Worm (Caenorhabditis elegans) whole organism, L2 larva: ENCODE measurements around the gene C14B9.2.
A peak's percentile ranks its signal among the peaks of the same experiment; 100 is the strongest.

Experiments used
- C34F6.9 ChIP-seq: fragments of 150-350 bp; optimal IDR thresholded peaks from 2 replicates; lab custom pipeline; 2014; ENCODE audit warnings: missing biosample characterization, missing genetic modification characterization
- F13H6.1 ChIP-seq: sonication (generic microtip); optimal IDR thresholded peaks from 2 replicates; lab custom pipeline; 2016; ENCODE audit warnings: missing genetic modification characterization, missing compliant biosample characterization
- R02D3.7 ChIP-seq: fragments of 150-350 bp; optimal IDR thresholded peaks from 2 replicates; lab custom pipeline; 2014; ENCODE audit warnings: missing biosample characterization, missing genetic modification characterization
- alr-1 ChIP-seq: fragments of 150-350 bp; optimal IDR thresholded peaks from 2 replicates; lab custom pipeline; 2014; ENCODE audit warnings: missing biosample characterization, missing genetic modification characterization
- aly-2 ChIP-seq: fragments of 150-350 bp; optimal IDR thresholded peaks from 2 replicates; lab custom pipeline; 2014; ENCODE audit warnings: missing biosample characterization, missing genetic modification characterization
- ama-1 ChIP-seq: fragments of 150-350 bp; optimal IDR thresholded peaks from 2 replicates; lab custom pipeline; 2018; ENCODE audit warnings: inconsistent platforms
- blmp-1 ChIP-seq: sonication (generic microtip); optimal IDR thresholded peaks from 2 replicates; lab custom pipeline; 2017; ENCODE audit warnings: missing genetic modification characterization, mild to moderate bottlenecking, missing compliant biosample characterization, antibody characterized with exemption, moderate library complexity; ENCODE audit not compliant: insufficient read depth
- ceh-16 ChIP-seq: fragments of 150-350 bp; optimal IDR thresholded peaks from 2 replicates; lab custom pipeline; 2014; ENCODE audit warnings: missing biosample characterization, missing genetic modification characterization
- ceh-82 ChIP-seq: fragments of 150-350 bp; optimal IDR thresholded peaks from 2 replicates; lab custom pipeline; 2014; ENCODE audit warnings: missing biosample characterization, missing genetic modification characterization
- crh-2 ChIP-seq: sonication (generic microtip); optimal IDR thresholded peaks from 2 replicates; lab custom pipeline; 2017; ENCODE audit warnings: missing biosample characterization, missing genetic modification characterization
- dmd-4 ChIP-seq: sonication (generic microtip); optimal IDR thresholded peaks from 2 replicates; lab custom pipeline; 2017; ENCODE audit warnings: missing biosample characterization, missing genetic modification characterization
- elt-1 ChIP-seq: fragments of 150-350 bp; optimal IDR thresholded peaks from 2 replicates; lab custom pipeline; 2014; ENCODE audit warnings: missing biosample characterization, missing genetic modification characterization
- elt-3 ChIP-seq: sonication (generic microtip); optimal IDR thresholded peaks from 2 replicates; lab custom pipeline; 2017; ENCODE audit warnings: missing biosample characterization, missing genetic modification characterization
- fos-1 ChIP-seq: fragments of 150-350 bp; optimal IDR thresholded peaks from 2 replicates; lab custom pipeline; 2014; ENCODE audit warnings: missing biosample characterization, missing genetic modification characterization
- gmeb-1 ChIP-seq: fragments of 150-350 bp; optimal IDR thresholded peaks from 2 replicates; lab custom pipeline; 2014; ENCODE audit warnings: missing biosample characterization, missing genetic modification characterization
- lin-39 ChIP-seq: fragments of 150-350 bp; optimal IDR thresholded peaks from 2 replicates; lab custom pipeline; 2014; ENCODE audit warnings: missing biosample characterization, missing genetic modification reagents, missing genetic modification characterization
- mab-5 ChIP-seq: fragments of 150-350 bp; optimal IDR thresholded peaks from 2 replicates; lab custom pipeline; 2014; ENCODE audit warnings: missing biosample characterization, missing genetic modification characterization
- mbf-1 ChIP-seq: sonication (generic microtip); optimal IDR thresholded peaks from 2 replicates; lab custom pipeline; 2017; ENCODE audit warnings: missing biosample characterization, missing genetic modification characterization
- mdl-1 ChIP-seq, 2 experiments: fragments of 150-350 bp in 1 of 2; sonication (generic microtip) in 1 of 2; optimal IDR thresholded peaks; 2 replicates each; lab custom pipeline; 2017; ENCODE audit warnings: missing biosample characterization in 2 of 2, missing genetic modification characterization in 2 of 2
- nhr-10 ChIP-seq: sonication (generic microtip); optimal IDR thresholded peaks from 2 replicates; lab custom pipeline; 2017; ENCODE audit warnings: missing biosample characterization, missing genetic modification characterization
- nhr-11 ChIP-seq: fragments of 150-350 bp; optimal IDR thresholded peaks from 2 replicates; lab custom pipeline; 2014; ENCODE audit warnings: missing biosample characterization, missing genetic modification characterization
- nhr-129 ChIP-seq: fragments of 150-350 bp; optimal IDR thresholded peaks from 2 replicates; lab custom pipeline; 2014; ENCODE audit warnings: missing biosample characterization, missing genetic modification characterization
- nhr-23 ChIP-seq: fragments of 150-350 bp; optimal IDR thresholded peaks from 2 replicates; lab custom pipeline; 2014; ENCODE audit warnings: missing biosample characterization, missing genetic modification reagents, missing genetic modification characterization
- nhr-25 ChIP-seq: fragments of 150-350 bp; sonication (generic microtip); optimal IDR thresholded peaks from 3 replicates; lab custom pipeline; 2014; ENCODE audit warnings: missing biosample characterization, missing genetic modification characterization
- nhr-6 ChIP-seq: fragments of 150-350 bp; optimal IDR thresholded peaks from 2 replicates; lab custom pipeline; 2014; ENCODE audit warnings: missing biosample characterization, missing genetic modification characterization
- nhr-77 ChIP-seq: fragments of 150-350 bp; optimal IDR thresholded peaks from 2 replicates; lab custom pipeline; 2014; ENCODE audit warnings: missing biosample characterization, missing genetic modification characterization
- peb-1 ChIP-seq: fragments of 150-350 bp; optimal IDR thresholded peaks from 2 replicates; lab custom pipeline; 2014; ENCODE audit warnings: missing biosample characterization, missing genetic modification characterization
- sem-4 ChIP-seq: fragments of 150-350 bp; optimal IDR thresholded peaks from 2 replicates; lab custom pipeline; 2014; ENCODE audit warnings: missing biosample characterization, missing genetic modification reagents, missing genetic modification characterization
- sma-3 ChIP-seq: sonication (generic microtip); optimal IDR thresholded peaks from 2 replicates; lab custom pipeline; 2016; ENCODE audit warnings: missing genetic modification reagents, missing genetic modification characterization, missing compliant biosample characterization
- sma-9 ChIP-seq, 2 experiments: fragments of 150-350 bp in 1 of 2; sonication (generic microtip) in 1 of 2; optimal IDR thresholded peaks; 2 replicates each; lab custom pipeline; 2014 to 2016; ENCODE audit warnings: missing genetic modification characterization in 2 of 2, mild to moderate bottlenecking in 1 of 2, missing biosample characterization in 1 of 2, missing compliant biosample characterization in 1 of 2, missing genetic modification reagents in 1 of 2, moderate library complexity in 1 of 2
- snpc-4 ChIP-seq: fragments of 150-350 bp; optimal IDR thresholded peaks from 2 replicates; lab custom pipeline; 2014; ENCODE audit warnings: missing biosample characterization, missing genetic modification characterization
- unc-39 ChIP-seq: fragments of 150-350 bp; optimal IDR thresholded peaks from 2 replicates; lab custom pipeline; 2014; ENCODE audit warnings: missing biosample characterization, missing genetic modification characterization
- unc-62 ChIP-seq: fragments of 150-350 bp; optimal IDR thresholded peaks from 2 replicates; lab custom pipeline; 2014; ENCODE audit warnings: missing biosample characterization, missing genetic modification reagents, missing genetic modification characterization
- zag-1 ChIP-seq: fragments of 150-350 bp; optimal IDR thresholded peaks from 2 replicates; lab custom pipeline; 2014; ENCODE audit warnings: missing biosample characterization, missing genetic modification characterization
- ztf-11 ChIP-seq: sonication (generic microtip); optimal IDR thresholded peaks from 2 replicates; lab custom pipeline; 2017; ENCODE audit warnings: missing biosample characterization, missing genetic modification characterization
- ztf-4 ChIP-seq: fragments of 150-350 bp; optimal IDR thresholded peaks from 2 replicates; lab custom pipeline; 2014; ENCODE audit warnings: missing biosample characterization, missing genetic modification characterization

The C14B9.2 gene

ce11 chrIII:8164771-8165170 lies 31.3 kb downstream of the C14B9.2 start:
- TF ChIP-seq C34F6.9 (tag; lab: Kevin White, UChicago) (no peak), nhr-77 (tag; lab: Kevin White, UChicago) (no peak), fos-1 (no peak), snpc-4 (tag; lab: Kevin White, UChicago) (no peak), peb-1 (tag; lab: Kevin White, UChicago) (no peak), nhr-10 (tag; lab: Kevin White, UChicago) (no peak), R02D3.7 (tag; lab: Kevin White, UChicago) (no peak), mbf-1 (no peak)

DNA sequence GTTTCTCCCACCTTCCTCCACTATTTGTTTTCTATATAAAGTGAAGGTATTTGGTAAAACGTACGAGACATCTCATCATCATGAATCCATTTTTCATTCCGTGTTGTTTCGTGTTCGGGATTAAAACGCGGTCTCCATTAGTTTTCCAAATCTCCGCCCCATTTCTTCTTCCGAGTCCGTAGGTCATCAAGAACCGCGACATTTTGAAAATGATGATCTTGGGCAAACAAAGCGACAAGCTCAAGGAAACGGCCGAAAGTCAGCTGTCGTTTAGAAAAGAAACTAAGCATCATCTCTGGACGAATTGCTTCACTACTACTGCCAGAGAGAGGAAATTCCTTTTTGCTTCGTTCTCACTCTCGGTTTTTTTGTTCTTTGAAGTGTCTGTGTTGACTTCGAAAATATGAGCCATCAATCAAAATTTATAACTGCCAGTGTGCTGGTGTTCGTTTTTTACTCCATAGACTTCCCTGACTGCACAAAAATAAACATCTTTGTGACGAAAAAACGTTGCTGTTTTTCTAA lies 39.2 kb downstream of the C14B9.2 start:
- no peak for TF ChIP-seq peb-1 (tag; lab: Kevin White, UChicago)
- peak; percentile 12 for TF ChIP-seq nhr-129 (tag; lab: Kevin White, UChicago)
- TF ChIP-seq ztf-4 (tag; lab: Kevin White, UChicago), result no peak

- no peak for TF ChIP-seq crh-2 (tag; lab: Kevin White, UChicago)
- no peak for TF ChIP-seq blmp-1 (tag; lab: Kevin White, UChicago)
Observed at ce11 chrIII:8175263-8175662, 41.8 kb downstream of the C14B9.2 start.

ce11 chrIII:8176265-8176664 lies 42.8 kb downstream of the C14B9.2 start, which contains the start of gene C50C3.12:
Gene C50C3.12, plus strand, starts transcription at chrIII:8176565.
- TF ChIP-seq elt-1 (tag; lab: Kevin White, UChicago) (no peak), sma-9 (GFP tag; optimal IDR thresholded peaks at IDR 0.05; lab: Kevin White, UChicago) (no peak), sma-9 (tag; optimal IDR thresholded peaks at IDR 0.05; lab: Kevin White, UChicago) (no peak), sma-3 (GFP tag; lab: Kevin White, UChicago) (no peak), dmd-4 (tag; lab: Kevin White, UChicago) (no peak), nhr-25 (tag; lab: Kevin White, UChicago) (no peak), nhr-23 (tag; lab: Kevin White, UChicago) (no peak), nhr-11 (no peak), snpc-4 (tag; lab: Kevin White, UChicago) (no peak), ceh-16 (tag; lab: Kevin White, UChicago) (no peak), ztf-4 (tag; lab: Kevin White, UChicago) (no peak), gmeb-1 (no peak), fos-1 (no peak), elt-3 (tag; lab: Kevin White, UChicago) (no peak), unc-62 (GFP tag; lab: Kevin White, UChicago) (no peak), F13H6.1 (no peak), mab-5 (no peak), mdl-1 (tag; optimal IDR thresholded peaks at IDR 0.05; lab: Kevin White, UChicago) (no peak)
- TF ChIP-seq, all 48 proteins: peak for 0

DNA sequence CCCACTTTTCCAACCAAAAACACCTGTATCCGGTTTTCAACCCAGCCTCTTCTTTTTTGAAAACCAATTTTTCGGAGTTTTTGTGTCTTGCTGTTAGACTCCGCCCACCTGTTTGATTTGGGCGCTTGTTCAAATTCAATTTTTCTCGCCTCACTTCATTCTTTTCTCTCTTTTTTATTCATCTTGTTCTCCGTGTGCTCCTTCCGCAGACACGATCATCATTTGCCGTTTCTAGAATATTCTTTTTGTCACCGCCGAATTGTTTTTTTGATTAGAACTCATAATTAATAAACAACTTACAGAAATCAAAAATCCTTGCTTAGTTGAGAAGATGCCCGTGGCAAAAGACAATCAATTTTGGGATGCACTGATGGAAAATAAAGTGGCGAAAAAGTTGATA lies 45.5 kb downstream of the C14B9.2 start, which contains the start of gene C50C3.5:
Gene C50C3.5, plus strand, starts transcription at position 301 of the 400 bp plus-strand sequence.
- TF ChIP-seq lin-39 (tag; lab: Kevin White, UChicago) (no peak), sem-4 (tag; lab: Kevin White, UChicago) (no peak), ztf-11 (tag; lab: Kevin White, UChicago) (no peak), zag-1 (tag; lab: Kevin White, UChicago) (no peak), alr-1 (tag; lab: Kevin White, UChicago) (no peak), F13H6.1 (no peak), mbf-1 (no peak), ztf-4 (tag; lab: Kevin White, UChicago) (no peak), sma-9 (GFP tag; optimal IDR thresholded peaks at IDR 0.05; lab: Kevin White, UChicago) (no peak), sma-9 (tag; optimal IDR thresholded peaks at IDR 0.05; lab: Kevin White, UChicago) (no peak), unc-39 (no peak), nhr-11 (no peak)
- TF ChIP-seq, all 48 proteins: peak for 0

ce11 chrIII:8181581-8181980 lies 48.1 kb downstream of the C14B9.2 start, which contains the start of gene spc-2:
Gene spc-2, plus strand, starts transcription at chrIII:8181881.
- no peak for TF ChIP-seq gmeb-1
- no peak for TF ChIP-seq F13H6.1
- TF ChIP-seq ama-1 (lab: Kevin White, UChicago), result no peak
- TF ChIP-seq nhr-77 (tag; lab: Kevin White, UChicago), result no peak
- no peak for TF ChIP-seq lin-39 (tag; lab: Kevin White, UChicago)
- TF ChIP-seq aly-2 (tag; lab: Kevin White, UChicago), result no peak
- no peak for TF ChIP-seq nhr-6 (tag; lab: Kevin White, UChicago)
- no peak for TF ChIP-seq ceh-82 (tag; lab: Kevin White, UChicago)
